Worm (Caenorhabditis elegans): ENCODE results near the gene F44F4.15.

The F44F4.15 gene

DNA sequence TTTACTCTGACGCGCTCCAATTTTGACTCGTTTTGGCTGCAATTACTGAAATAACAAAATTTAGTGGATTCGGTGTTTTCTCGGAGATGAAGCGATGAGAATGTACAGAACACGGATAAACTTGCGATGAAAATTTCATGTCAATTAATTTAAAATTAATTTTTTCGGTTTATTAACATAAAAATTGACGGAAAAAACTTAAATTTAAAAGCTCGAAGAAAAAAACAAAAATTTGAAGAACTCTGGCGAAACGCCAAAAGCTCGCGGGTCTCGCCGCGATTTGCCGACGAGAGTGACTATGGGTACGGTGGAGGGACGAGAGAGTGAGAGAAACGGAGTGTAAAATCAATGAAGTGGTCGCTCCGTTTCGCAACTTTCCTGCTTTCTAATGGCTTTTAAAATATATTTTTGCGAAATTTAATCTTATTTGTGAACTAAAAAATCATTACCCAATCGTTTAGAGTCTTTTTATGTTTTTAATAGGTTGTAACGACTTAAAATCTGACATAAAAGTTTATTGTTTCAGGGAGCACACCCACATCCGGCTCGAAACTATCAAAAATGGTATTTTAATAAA lies 45.7 kb upstream of the F44F4.15 start, which contains the start of the genes gmps-1 and cap-2 (continued):
- peak; percentile 67; the same call in 1 of the 2 replicates for TF ChIP-seq ztf-25 (GFP tag; IDR thresholded peaks at IDR 0.05)
- TF ChIP-seq ZK185.1 (tag; optimal IDR thresholded peaks at IDR 0.05; ENCODE audit: poor library complexity, severe bottlenecking): peak; percentile 94
- peak; percentile 85 for TF ChIP-seq ceh-100 (GFP tag; IDR thresholded peaks at IDR 0.05)
- TF ChIP-seq F37B4.10 (GFP tag; IDR thresholded peaks at IDR 0.05): no peak
- peak; percentile 92 for TF ChIP-seq let-526 (GFP tag; IDR thresholded peaks at IDR 0.05)
- TF ChIP-seq T07F8.4 (tag; optimal IDR thresholded peaks at IDR 0.05): peak; percentile 62
- TF ChIP-seq ztf-6 (GFP tag; IDR thresholded peaks at IDR 0.05): peak; percentile 55; the same call in 1 of the 2 replicates
- peak; percentile 67 for TF ChIP-seq F23B12.7 (tag; optimal IDR thresholded peaks at IDR 0.05; ENCODE audit: insufficient read depth)
- TF ChIP-seq ztf-3 (GFP tag; optimal IDR thresholded peaks at IDR 0.05): peak; percentile 45
- no peak for TF ChIP-seq F55B11.4 (tag; optimal IDR thresholded peaks at IDR 0.05; ENCODE audit: borderline replicate concordance, insufficient read depth)
- peak; percentile 64 for TF ChIP-seq snpc-1.1 (tag; optimal IDR thresholded peaks at IDR 0.05; ENCODE audit: insufficient read depth)
- TF ChIP-seq aptf-2 (GFP tag; conservative IDR thresholded peaks at IDR 0.05): no peak; the same call in 1 of the 2 replicates
- peak; percentile 93 for TF ChIP-seq C06A6.2 (GFP tag; conservative IDR thresholded peaks at IDR 0.05)
- TF ChIP-seq lin-26 (GFP tag; IDR thresholded peaks at IDR 0.05): peak; percentile 76
- peak; percentile 91 for TF ChIP-seq ztf-26 (tag; optimal IDR thresholded peaks at IDR 0.05)
- TF ChIP-seq hrde-1 (tag; optimal IDR thresholded peaks at IDR 0.05; ENCODE audit: borderline replicate concordance): peak; percentile 58
- peak; percentile 98 for TF ChIP-seq lsl-1 (GFP tag; optimal IDR thresholded peaks at IDR 0.05)
- no peak for TF ChIP-seq die-1 (tag; optimal IDR thresholded peaks at IDR 0.05)
- no peak for TF ChIP-seq zim-3 (tag; optimal IDR thresholded peaks at IDR 0.05)
- peak; percentile 80 for TF ChIP-seq hsf-1 (GFP tag; IDR thresholded peaks at IDR 0.05)
- TF ChIP-seq egl-44 (GFP tag; IDR thresholded peaks at IDR 0.05): peak; percentile 76; the same call in 1 of the 2 replicates
- peak; percentile 98 for TF ChIP-seq athp-1 (tag; optimal IDR thresholded peaks at IDR 0.05)
- peak; percentile 91 for TF ChIP-seq lir-1 (GFP tag; conservative IDR thresholded peaks at IDR 0.05)
- peak; percentile 51 for TF ChIP-seq egrh-3 (GFP tag; IDR thresholded peaks at IDR 0.05)
- 0 out of 2 replicates have a peak, but pooled peaks have one; percentile 14 for TF ChIP-seq Y53F4B.3 (GFP tag; IDR thresholded peaks at IDR 0.05)
- TF ChIP-seq madf-6 (GFP tag; IDR thresholded peaks at IDR 0.05): peak; percentile 93
- peak; percentile 97 for TF ChIP-seq dox-1 (GFP tag; IDR thresholded peaks at IDR 0.05)
- peak; percentile 49 for TF ChIP-seq F57C9.4 (tag; optimal IDR thresholded peaks at IDR 0.05)
- no peak for TF ChIP-seq hlh-26 (GFP tag; conservative IDR thresholded peaks at IDR 0.05)
- peak; percentile 83 for TF ChIP-seq egl-18 (GFP tag; IDR thresholded peaks at IDR 0.05)
- TF ChIP-seq T26A5.8 (tag; optimal IDR thresholded peaks at IDR 0.05): no peak
- no peak for TF ChIP-seq mes-4 (tag; optimal IDR thresholded peaks at IDR 0.05)
- no peak for TF ChIP-seq nfya-1 (tag; optimal IDR thresholded peaks at IDR 0.05; ENCODE audit: borderline replicate concordance, insufficient read depth)
- TF ChIP-seq efl-1 (GFP tag; optimal IDR thresholded peaks at IDR 0.05): peak; percentile 45
- no peak for TF ChIP-seq nhr-27 (tag; optimal IDR thresholded peaks at IDR 0.05)
- TF ChIP-seq dpl-1 (GFP tag; optimal IDR thresholded peaks at IDR 0.05): peak; percentile 56
- TF ChIP-seq mcd-1 (GFP tag; IDR thresholded peaks at IDR 0.05): peak; percentile 96
- peak; percentile 82 for TF ChIP-seq ceh-91 (GFP tag; IDR thresholded peaks at IDR 0.05)
- TF ChIP-seq dpff-1 (tag; optimal IDR thresholded peaks at IDR 0.05): no peak
- TF ChIP-seq ceh-27 (GFP tag; optimal IDR thresholded peaks at IDR 0.05): peak; percentile 91
- peak; percentile 96 for TF ChIP-seq K11D2.4 (GFP tag; IDR thresholded peaks at IDR 0.05)
- peak; percentile 54 for TF ChIP-seq F10E7.11 (tag; optimal IDR thresholded peaks at IDR 0.05)
- peak; percentile 19 for TF ChIP-seq nhr-90 (tag; optimal IDR thresholded peaks at IDR 0.05)
- TF ChIP-seq ama-1 (optimal IDR thresholded peaks at IDR 0.05): no peak
- TF ChIP-seq ama-1 (GFP tag; optimal IDR thresholded peaks at IDR 0.05): peak in 1 of 2 experiments; percentile 62
- TF ChIP-seq F33H1.4 (GFP tag; IDR thresholded peaks at IDR 0.05): peak; percentile 100
- TF ChIP-seq madf-3 (GFP tag; IDR thresholded peaks at IDR 0.05): peak; percentile 92
- peak; percentile 79 for TF ChIP-seq F22D6.2 (tag; optimal IDR thresholded peaks at IDR 0.05)
